Fruit fly (Drosophila melanogaster): ENCODE results near the gene Qsox4.

The Qsox4 gene

DNA sequence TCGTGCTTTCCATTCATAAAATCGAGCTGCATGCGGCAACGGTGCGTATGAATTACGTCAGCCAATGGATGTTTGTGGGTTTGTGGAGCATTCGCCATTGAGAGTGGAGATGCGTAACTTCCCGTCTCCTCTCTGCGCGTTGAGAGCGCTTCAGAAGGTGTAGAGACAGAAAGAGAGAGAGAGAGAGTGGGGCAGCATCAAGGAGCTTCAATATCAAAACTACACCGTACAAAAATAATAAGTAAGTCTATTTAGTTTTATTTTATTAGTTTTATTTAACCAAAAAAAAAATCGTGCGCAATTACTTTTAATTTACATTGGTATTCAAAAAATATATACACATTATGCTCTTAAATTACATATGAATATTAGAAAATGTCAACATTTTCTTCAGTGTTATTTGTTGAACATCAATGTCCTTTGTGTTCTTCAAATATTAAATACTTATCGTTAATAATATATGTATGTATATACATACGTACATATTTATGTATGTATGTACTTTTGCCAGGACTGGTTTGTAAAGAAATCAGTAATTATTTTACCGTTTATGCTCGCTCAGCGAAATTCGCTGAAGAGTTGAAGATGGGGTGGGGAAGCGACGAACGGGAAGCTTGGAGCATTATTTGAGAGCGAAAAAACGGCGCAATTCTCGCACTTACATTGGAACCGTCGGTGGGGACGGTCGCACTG is 20.3 kb downstream of the Qsox4 start, which contains the start of gene CG10365 (continued):
- TF ChIP-seq CG34224 (GFP tag; IDR thresholded peaks at IDR 0.05; ENCODE audit: partially characterized antibody), result no peak
- peak; percentile 85 for TF ChIP-seq Oli (tag; optimal IDR thresholded peaks at IDR 0.05)
- no peak for TF ChIP-seq ab (GFP tag; optimal IDR thresholded peaks at IDR 0.05)
- TF ChIP-seq fu2 (GFP tag; optimal IDR thresholded peaks at IDR 0.05), result no peak
- TF ChIP-seq Atf3 (GFP tag; optimal IDR thresholded peaks at IDR 0.05), result no peak
- peak; percentile 81 for TF ChIP-seq CG2120 (GFP tag; optimal IDR thresholded peaks at IDR 0.05)
- peak; percentile 95 for TF ChIP-seq CG18599 (GFP tag; optimal IDR thresholded peaks at IDR 0.05)
- no peak for TF ChIP-seq yki (optimal IDR thresholded peaks at IDR 0.05)
- peak; percentile 32; the same call in 1 of the 2 replicates for TF ChIP-seq CG6272 (GFP tag; IDR thresholded peaks at IDR 0.05)
- TF ChIP-seq lov (optimal IDR thresholded peaks at IDR 0.05), result no peak
- no peak for TF ChIP-seq lov (GFP tag; IDR thresholded peaks at IDR 0.05)
- TF ChIP-seq GATAe (GFP tag; conservative IDR thresholded peaks at IDR 0.05), result peak; percentile 30; the same call in 1 of the 2 replicates
- no peak for TF ChIP-seq dm (GFP tag; optimal IDR thresholded peaks at IDR 0.05)
- TF ChIP-seq crc (GFP tag; optimal IDR thresholded peaks at IDR 0.05), result no peak
- TF ChIP-seq HmgZ (tag; optimal IDR thresholded peaks at IDR 0.05), result peak; percentile 80
- no peak for TF ChIP-seq CG15073 (GFP tag; optimal IDR thresholded peaks at IDR 0.05)
- TF ChIP-seq chm (GFP tag; IDR thresholded peaks at IDR 0.05), result no peak; the same call in 1 of the 2 replicates
- TF ChIP-seq CG15011 (GFP tag; optimal IDR thresholded peaks at IDR 0.05), result peak; percentile 87
- no peak for TF ChIP-seq Bgb (GFP tag; IDR thresholded peaks at IDR 0.05; ENCODE audit: partially characterized antibody)
- TF ChIP-seq CG3407 (GFP tag; optimal IDR thresholded peaks at IDR 0.05), result peak; percentile 54
- TF ChIP-seq chinmo (GFP tag; IDR thresholded peaks at IDR 0.05; ENCODE audit: partially characterized antibody), result peak; percentile 89; the same call in 3 of the 4 replicates
- TF ChIP-seq CG9817 (tag; optimal IDR thresholded peaks at IDR 0.05), result peak; percentile 80
- TF ChIP-seq Kr (GFP tag; optimal IDR thresholded peaks at IDR 0.05), result no peak
- TF ChIP-seq slp2 (GFP tag; optimal IDR thresholded peaks at IDR 0.05), result no peak
- peak; percentile 55 for TF ChIP-seq CG10462 (GFP tag; optimal IDR thresholded peaks at IDR 0.05)
- no peak for TF ChIP-seq HLH54F (GFP tag; optimal IDR thresholded peaks at IDR 0.05)
- TF ChIP-seq dan (GFP tag; IDR thresholded peaks at IDR 0.05), result no peak
- TF ChIP-seq CG18011 (GFP tag; optimal IDR thresholded peaks at IDR 0.05), result peak; percentile 34
- TF ChIP-seq eyg (GFP tag; optimal IDR thresholded peaks at IDR 0.05), result no peak
- 0 out of 3 replicates have a peak, but pooled peaks have one; percentile 29 for TF ChIP-seq z (GFP tag; IDR thresholded peaks at IDR 0.05)
- TF ChIP-seq CG16815 (GFP tag; optimal IDR thresholded peaks at IDR 0.05), result peak; percentile 45
- peak; percentile 56; the same call in 1 of the 2 replicates for TF ChIP-seq CG7372 (GFP tag; IDR thresholded peaks at IDR 0.05)
- TF ChIP-seq Elba2 (GFP tag; optimal IDR thresholded peaks at IDR 0.05), result no peak
- peak; percentile 61 for TF ChIP-seq D19B (GFP tag; optimal IDR thresholded peaks at IDR 0.05)
- TF ChIP-seq CG4328 (GFP tag; optimal IDR thresholded peaks at IDR 0.05), result peak; percentile 58
- TF ChIP-seq corto (GFP tag; optimal IDR thresholded peaks at IDR 0.05), result peak; percentile 33
- TF ChIP-seq ttk (GFP tag; IDR thresholded peaks at IDR 0.05), result peak; percentile 79
- TF ChIP-seq tna (GFP tag; IDR thresholded peaks at IDR 0.05; ENCODE audit: partially characterized antibody), result no peak; the same call in 1 of the 2 replicates
- TF ChIP-seq CG2116 (GFP tag; optimal IDR thresholded peaks at IDR 0.05), result peak; percentile 56
- TF ChIP-seq CG1233 (GFP tag; optimal IDR thresholded peaks at IDR 0.05), result peak; percentile 75
- peak; percentile 83 for TF ChIP-seq CG10366 (GFP tag; IDR thresholded peaks at IDR 0.05)
- TF ChIP-seq cato (GFP tag; optimal IDR thresholded peaks at IDR 0.05; ENCODE audit: borderline replicate concordance), result peak; percentile 23
- peak; percentile 85 for TF ChIP-seq Dbx (GFP tag; IDR thresholded peaks at IDR 0.05)
- peak; percentile 66; the same call in 1 of the 3 replicates for TF ChIP-seq CG3726 (GFP tag; IDR thresholded peaks at IDR 0.05)
- TF ChIP-seq Abd-B (GFP tag; optimal IDR thresholded peaks at IDR 0.05), result peak; percentile 43
- peak; percentile 84 for TF ChIP-seq CG10267 (tag; optimal IDR thresholded peaks at IDR 0.05)
- TF ChIP-seq CG17612 (GFP tag; IDR thresholded peaks at IDR 0.05), result peak; percentile 72
- peak; percentile 74 for TF ChIP-seq Chrac-16 (GFP tag; optimal IDR thresholded peaks at IDR 0.05)
- peak; percentile 50; the same call in 1 of the 2 replicates for TF ChIP-seq danr (GFP tag; IDR thresholded peaks at IDR 0.05)
- TF ChIP-seq CG11696 (GFP tag; IDR thresholded peaks at IDR 0.05), result peak; percentile 70

All from whole organism, embryonic.